Worm (Caenorhabditis elegans): ENCODE measurements around the gene B0252.3.

B0252.3 gene

ce11 chrII:6926054-6926453, 18.5 kb upstream of the B0252.3 start:
- TF ChIP-seq ahr-1 (tag; optimal IDR thresholded peaks at IDR 0.05) (no peak), ceh-31 (tag; optimal IDR thresholded peaks at IDR 0.05) (no peak), ceh-48 (tag; optimal IDR thresholded peaks at IDR 0.05) (peak; percentile 4), pha-2 (tag; optimal IDR thresholded peaks at IDR 0.05) (no peak), C08G9.2 (tag; optimal IDR thresholded peaks at IDR 0.05) (no peak), ref-2 (tag; optimal IDR thresholded peaks at IDR 0.05) (peak; percentile 48), dmd-4 (tag; optimal IDR thresholded peaks at IDR 0.05; ENCODE audit: borderline replicate concordance) (no peak), pag-3 (tag; optimal IDR thresholded peaks at IDR 0.05; ENCODE audit: borderline replicate concordance) (no peak), fkh-6 (tag; optimal IDR thresholded peaks at IDR 0.05) (no peak), ceh-6 (GFP tag; optimal IDR thresholded peaks at IDR 0.05) (no peak), sox-2 (GFP tag; IDR thresholded peaks at IDR 0.05) (no peak), gmeb-2 (tag; optimal IDR thresholded peaks at IDR 0.05) (no peak), nhr-232 (tag; optimal IDR thresholded peaks at IDR 0.05) (no peak), madf-2 (tag; optimal IDR thresholded peaks at IDR 0.05) (peak; percentile 98), ceh-34 (tag; optimal IDR thresholded peaks at IDR 0.05) (no peak), ceh-22 (tag; optimal IDR thresholded peaks at IDR 0.05) (no peak)

ce11 chrII:6923792-6924191, 16.2 kb upstream of the B0252.3 start:
- TF ChIP-seq pros-1 (tag; optimal IDR thresholded peaks at IDR 0.05): no peak
- TF ChIP-seq pha-2 (tag; optimal IDR thresholded peaks at IDR 0.05): no peak
- no peak for TF ChIP-seq tbx-2 (tag; optimal IDR thresholded peaks at IDR 0.05)
- TF ChIP-seq odd-2 (tag; optimal IDR thresholded peaks at IDR 0.05): no peak
- no peak for TF ChIP-seq C38D4.7 (GFP tag; optimal IDR thresholded peaks at IDR 0.05)
- no peak for TF ChIP-seq unc-86 (tag; optimal IDR thresholded peaks at IDR 0.05)
- TF ChIP-seq pqm-1 (tag; optimal IDR thresholded peaks at IDR 0.05): no peak
- TF ChIP-seq dmd-4 (tag; optimal IDR thresholded peaks at IDR 0.05; ENCODE audit: borderline replicate concordance): no peak

- no peak for TF ChIP-seq Y22D7AL.16 (tag; optimal IDR thresholded peaks at IDR 0.05)
- no peak for TF ChIP-seq pat-9 (tag; optimal IDR thresholded peaks at IDR 0.05)
- TF ChIP-seq tbx-2 (tag; optimal IDR thresholded peaks at IDR 0.05): no peak
- no peak for TF ChIP-seq C38D4.7 (GFP tag; optimal IDR thresholded peaks at IDR 0.05)
- no peak for TF ChIP-seq hlh-15 (tag; optimal IDR thresholded peaks at IDR 0.05)
Observed at ce11 chrII:6919363-6919851, 11.8 kb upstream of the B0252.3 start, which contains the start of gene B0252.1. Gene B0252.1 (plus strand): TSS chrII:6919680.

- TF ChIP-seq tbx-2 (tag; optimal IDR thresholded peaks at IDR 0.05): no peak
- no peak for TF ChIP-seq unc-3 (GFP tag; conservative IDR thresholded peaks at IDR 0.05)
- no peak for TF ChIP-seq unc-3 (tag; optimal IDR thresholded peaks at IDR 0.05)
- no peak for TF ChIP-seq ceh-34 (tag; optimal IDR thresholded peaks at IDR 0.05)
- no peak for TF ChIP-seq K09A11.1 (tag; optimal IDR thresholded peaks at IDR 0.05; ENCODE audit: insufficient read depth)
- no peak for TF ChIP-seq ceh-48 (tag; optimal IDR thresholded peaks at IDR 0.05)
- no peak for TF ChIP-seq pha-2 (tag; optimal IDR thresholded peaks at IDR 0.05)
- TF ChIP-seq pat-9 (tag; optimal IDR thresholded peaks at IDR 0.05): no peak
- TF ChIP-seq ceh-6 (GFP tag; optimal IDR thresholded peaks at IDR 0.05): no peak
- no peak for TF ChIP-seq fax-1 (tag; optimal IDR thresholded peaks at IDR 0.05)
- TF ChIP-seq C08G9.2 (tag; optimal IDR thresholded peaks at IDR 0.05): no peak
- TF ChIP-seq dve-1 (tag; optimal IDR thresholded peaks at IDR 0.05): no peak
- TF ChIP-seq sox-4 (tag; optimal IDR thresholded peaks at IDR 0.05): no peak
Observed at ce11 chrII:6918862-6919261, 11.3 kb upstream of the B0252.3 start, which contains the start of gene B0252.5. Gene B0252.5 (minus strand): TSS chrII:6918878.

- TF ChIP-seq ceh-6 (GFP tag; optimal IDR thresholded peaks at IDR 0.05) (no peak), ama-1 (optimal IDR thresholded peaks at IDR 0.05) (no peak), syd-9 (tag; optimal IDR thresholded peaks at IDR 0.05) (no peak), ceh-24 (tag; optimal IDR thresholded peaks at IDR 0.05) (no peak), ceh-2 (tag; optimal IDR thresholded peaks at IDR 0.05) (no peak)
Observed at ce11 chrII:6917710-6918109, 10.2 kb upstream of the B0252.3 start, which contains the start of gene B0252.11. Gene B0252.11 (minus strand): TSS chrII:6917810.

Data from whole organism, late embryonic.